Worm (Caenorhabditis elegans): Measurements from ENCODE around the gene nhr-39.
A peak's percentile ranks its signal among the peaks of the same experiment; 100 is the strongest.

DNA sequence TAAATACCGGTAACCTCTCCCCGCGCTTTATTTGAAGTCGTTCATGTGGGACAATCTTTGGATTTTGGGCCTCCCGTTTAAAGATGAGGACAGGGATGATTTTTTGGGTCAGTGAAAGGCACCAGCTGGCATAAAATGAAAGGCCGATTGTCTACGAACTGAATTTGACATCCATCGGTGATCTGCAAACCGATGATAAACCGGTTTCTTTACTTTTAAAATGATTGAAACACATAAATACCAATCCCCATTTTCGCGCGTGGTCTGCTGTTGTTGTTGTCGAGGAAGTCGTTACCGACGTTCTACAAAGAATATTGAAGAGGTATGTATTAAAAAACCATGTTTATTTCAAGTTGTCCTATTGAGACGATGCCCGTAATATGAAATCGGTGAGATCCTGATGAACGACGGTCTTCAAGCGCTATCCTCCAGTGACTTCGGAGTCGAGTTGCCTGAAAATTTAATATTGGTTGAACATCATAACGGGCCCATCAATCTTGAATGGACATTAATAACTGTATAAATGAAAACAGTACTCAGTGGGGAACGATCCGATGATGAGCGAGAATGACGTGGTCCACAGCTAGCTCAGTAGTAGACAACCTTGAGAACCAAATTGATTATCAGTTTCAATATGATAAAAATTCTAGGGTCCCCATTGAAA is 40.0 kb downstream of the nhr-39 start:
- TF ChIP-seq pha-4 (tag; optimal IDR thresholded peaks at IDR 0.05) (no peak), lsl-1 (GFP tag; optimal IDR thresholded peaks at IDR 0.05) (peak; percentile 32), ets-4 (GFP tag; optimal IDR thresholded peaks at IDR 0.05) (no peak), B0336.3 (GFP tag; IDR thresholded peaks at IDR 0.05) (peak; percentile 8; the same call in 1 of the 2 replicates), ama-1 (optimal IDR thresholded peaks at IDR 0.05) (peak; percentile 85), ama-1 (GFP tag; optimal IDR thresholded peaks at IDR 0.05) (peak in 1 of 2 experiments; percentile 45), pbrm-1 (GFP tag; IDR thresholded peaks at IDR 0.05) (peak; percentile 74), attf-3 (GFP tag; conservative IDR thresholded peaks at IDR 0.05) (0 out of 2 replicates have a peak, but pooled peaks have one; percentile 40)
